Fruit fly (Drosophila melanogaster) whole organism, adult: ENCODE measurements around the gene Lip4.
A peak's percentile ranks its signal among the peaks of the same experiment; 100 is the strongest.

Experiments
- CG11617 ChIP-seq: fragments of 200-800 bp; sonication (Bioruptor generic); optimal IDR thresholded peaks from 2 replicates; lab custom pipeline; 2017; ENCODE audit warnings: mild to moderate bottlenecking, missing biosample characterization, missing genetic modification reagents, missing genetic modification characterization
- CG12768 ChIP-seq: fragments of 200-800 bp; sonication (Bioruptor generic); optimal IDR thresholded peaks from 2 replicates; lab custom pipeline; 2017; ENCODE audit warnings: missing biosample characterization, missing genetic modification characterization, mild to moderate bottlenecking, moderate library complexity, missing genetic modification reagents
- CG14711 ChIP-seq: fragments of 200-800 bp; sonication (Bioruptor generic); optimal IDR thresholded peaks from 2 replicates; lab custom pipeline; 2018; ENCODE audit warnings: missing biosample characterization, mild to moderate bottlenecking, missing genetic modification characterization, moderate library complexity
- CG1620 ChIP-seq: fragments of 200-800 bp; sonication (Bioruptor generic); optimal IDR thresholded peaks from 2 replicates; lab custom pipeline; 2016; ENCODE audit warnings: missing biosample characterization, missing genetic modification characterization
- CG33017 ChIP-seq: fragments of 200-800 bp; sonication (Bioruptor generic); optimal IDR thresholded peaks from 2 replicates; lab custom pipeline; 2018; ENCODE audit warnings: missing biosample characterization, mild to moderate bottlenecking, missing genetic modification characterization, moderate library complexity
- CG5204 ChIP-seq: fragments of 200-800 bp; sonication (Bioruptor generic); optimal IDR thresholded peaks from 2 replicates; lab custom pipeline; 2016; ENCODE audit warnings: missing biosample characterization, missing genetic modification characterization
- CG7045 ChIP-seq: fragments of 200-800 bp; sonication (Bioruptor generic); optimal IDR thresholded peaks from 2 replicates; lab custom pipeline; 2017; ENCODE audit warnings: missing biosample characterization, mild to moderate bottlenecking, missing genetic modification characterization
- CG7101 ChIP-seq: fragments of 200-800 bp; sonication (Bioruptor generic); optimal IDR thresholded peaks from 2 replicates; lab custom pipeline; 2018; ENCODE audit warnings: missing biosample characterization, mild to moderate bottlenecking, missing genetic modification characterization, moderate library complexity
- Clk ChIP-seq: fragments of 200-800 bp; sonication (Bioruptor generic); optimal IDR thresholded peaks from 2 replicates; lab custom pipeline; 2017; ENCODE audit warnings: missing biosample characterization, missing genetic modification characterization
- Crg-1 ChIP-seq: fragments of 200-800 bp; sonication (Bioruptor generic); optimal IDR thresholded peaks from 2 replicates; lab custom pipeline; 2016; ENCODE audit warnings: missing biosample characterization, missing genetic modification characterization
- Hr96 ChIP-seq: fragments of 200-800 bp; sonication (Bioruptor generic); optimal IDR thresholded peaks from 2 replicates; lab custom pipeline; 2016; ENCODE audit warnings: missing biosample characterization, missing genetic modification characterization
- Mnt ChIP-seq: fragments of 200-800 bp; sonication (Bioruptor generic); optimal IDR thresholded peaks from 2 replicates; lab custom pipeline; 2016; ENCODE audit warnings: missing biosample characterization, mild to moderate bottlenecking, missing genetic modification characterization
- bab1 ChIP-seq: fragments of 200-800 bp; sonication (Bioruptor generic); optimal IDR thresholded peaks from 3 replicates; lab custom pipeline; 2019; ENCODE audit warnings: missing biosample characterization, mild to moderate bottlenecking, missing genetic modification characterization, moderate library complexity
- cic ChIP-seq: fragments of 200-800 bp; sonication (Bioruptor generic); optimal IDR thresholded peaks from 2 replicates; lab custom pipeline; 2017; ENCODE audit warnings: missing biosample characterization, mild to moderate bottlenecking, missing genetic modification characterization, moderate library complexity
- cnc ChIP-seq, 2 experiments: fragments of >200 bp; optimal IDR thresholded peaks; 2 replicates each; lab custom pipeline; 2017
- kay ChIP-seq: fragments of 200-800 bp; sonication (Bioruptor generic); peaks from one replicate; lab custom pipeline; 2016; ENCODE audit warnings: missing biosample characterization, missing genetic modification characterization, borderline replicate concordance
- ovo ChIP-seq: fragments of 200-800 bp; sonication (Bioruptor generic); optimal IDR thresholded peaks from 2 replicates; lab custom pipeline; 2016; ENCODE audit warnings: missing biosample characterization, missing genetic modification characterization
- pad ChIP-seq: fragments of 200-800 bp; sonication (Bioruptor generic); optimal IDR thresholded peaks from 3 replicates; lab custom pipeline; 2017; ENCODE audit warnings: missing biosample characterization, missing genetic modification characterization, mild to moderate bottlenecking, moderate library complexity, missing genetic modification reagents
- tj ChIP-seq: fragments of 200-800 bp; sonication (Bioruptor generic); optimal IDR thresholded peaks from 3 replicates; lab custom pipeline; 2017; ENCODE audit warnings: missing biosample characterization, mild to moderate bottlenecking, missing genetic modification characterization, moderate library complexity
- toe ChIP-seq: fragments of 200-800 bp; sonication (Bioruptor generic); optimal IDR thresholded peaks from 2 replicates; lab custom pipeline; 2016; ENCODE audit warnings: missing biosample characterization, missing genetic modification characterization

The Lip4 gene

DNA sequence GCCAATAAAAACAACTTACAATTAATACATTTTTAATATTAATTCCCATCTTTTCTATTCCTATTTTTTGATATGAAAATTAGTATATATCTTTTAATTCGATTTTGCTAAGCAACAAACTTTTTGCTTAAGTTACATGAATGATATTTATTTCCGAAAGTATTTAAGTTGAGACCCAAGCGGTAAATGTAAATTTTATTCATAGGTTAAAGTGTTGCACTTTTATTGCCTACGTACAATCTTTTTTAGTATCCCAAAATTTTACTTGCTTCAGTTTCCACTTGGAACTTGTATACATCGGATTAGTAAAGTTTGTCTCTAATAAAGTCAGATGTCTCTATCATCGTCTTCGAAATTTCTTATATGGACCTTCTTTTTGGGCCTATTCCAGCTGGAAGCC lies 4.1 kb downstream of the Lip4 start, which contains the start of gene CG18301:
CG18301 (plus strand) TSS at position 301 of the 400 bp plus-strand sequence.
- TF ChIP-seq CG5204 (no peak), bab1 (GFP tag; lab: Kevin White, UChicago) (no peak)

dm6 chr2L:10534022-10534421 lies 6.7 kb downstream of the Lip4 start, which contains the start of gene CG18302:
CG18302 (plus strand) TSS chr2L:10534322.
- TF ChIP-seq toe (GFP tag; lab: Kevin White, UChicago) (no peak), Mnt (GFP tag; lab: Kevin White, UChicago) (no peak), tj (no peak), ovo (GFP tag; lab: Kevin White, UChicago) (no peak), kay (GFP tag; lab: Kevin White, UChicago) (no peak), CG14711 (tag; lab: Kevin White, UChicago) (no peak)

dm6 chr2L:10539360-10539759 lies 12.0 kb downstream of the Lip4 start:
- TF ChIP-seq CG7101 (tag; lab: Kevin White, UChicago), result no peak
- TF ChIP-seq ovo (GFP tag; lab: Kevin White, UChicago), result no peak
- no peak for TF ChIP-seq tj
- no peak for TF ChIP-seq CG7045 (GFP tag; lab: Kevin White, UChicago)
- no peak for TF ChIP-seq CG33017 (tag; lab: Kevin White, UChicago)
- TF ChIP-seq Crg-1, result no peak
- no peak for TF ChIP-seq pad (GFP tag; lab: Kevin White, UChicago)
- TF ChIP-seq Clk, result no peak
- no peak for TF ChIP-seq CG5204
- TF ChIP-seq CG14711 (tag; lab: Kevin White, UChicago), result no peak
- TF ChIP-seq bab1 (GFP tag; lab: Kevin White, UChicago), result no peak
- no peak for TF ChIP-seq cnc (optimal IDR thresholded peaks at IDR 0.05; lab: Kevin White, UChicago)

DNA sequence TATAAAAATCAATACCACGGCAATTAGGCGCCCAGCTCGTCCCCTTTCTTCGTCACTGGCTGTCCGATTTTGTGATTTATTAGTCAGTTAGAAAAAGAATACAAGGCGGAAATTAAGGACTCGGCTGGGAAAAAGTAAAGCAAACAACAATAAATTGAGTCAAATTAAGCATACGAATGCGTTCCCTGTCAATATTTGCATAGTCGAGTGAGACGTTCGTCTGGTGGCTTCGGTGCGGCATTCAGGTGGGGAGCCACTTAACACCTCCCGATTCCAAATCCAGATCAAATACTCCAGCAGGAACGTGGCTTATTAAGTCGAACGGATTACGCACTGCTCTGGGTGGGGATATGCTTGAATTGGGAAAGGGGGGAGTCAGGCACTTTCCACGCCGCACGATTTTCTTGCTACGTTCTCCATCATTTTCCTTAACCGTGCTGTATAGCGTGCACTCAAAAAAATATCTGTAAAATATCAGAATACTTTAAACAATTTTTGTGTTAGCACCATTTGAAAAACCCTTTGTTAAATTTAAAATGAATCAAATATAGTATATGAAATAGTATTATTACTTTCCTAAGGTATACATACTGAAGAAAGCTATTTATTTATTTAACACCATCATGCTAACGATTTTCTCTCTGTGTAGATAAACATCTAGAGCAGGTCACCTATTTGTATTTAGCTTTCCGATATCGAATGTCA lies 15.8 kb downstream of the Lip4 start:
- TF ChIP-seq CG5204 (no peak), Clk (no peak), cic (GFP tag; lab: Kevin White, UChicago) (no peak), CG7101 (tag; lab: Kevin White, UChicago) (no peak), cnc (optimal IDR thresholded peaks at IDR 0.05; lab: Kevin White, UChicago) (no peak), CG1620 (GFP tag; lab: Kevin White, UChicago) (no peak), Crg-1 (no peak), CG14711 (tag; lab: Kevin White, UChicago) (no peak), CG11617 (GFP tag; lab: Kevin White, UChicago) (no peak), bab1 (GFP tag; lab: Kevin White, UChicago) (no peak), toe (GFP tag; lab: Kevin White, UChicago) (no peak), Mnt (GFP tag; lab: Kevin White, UChicago) (no peak)

DNA sequence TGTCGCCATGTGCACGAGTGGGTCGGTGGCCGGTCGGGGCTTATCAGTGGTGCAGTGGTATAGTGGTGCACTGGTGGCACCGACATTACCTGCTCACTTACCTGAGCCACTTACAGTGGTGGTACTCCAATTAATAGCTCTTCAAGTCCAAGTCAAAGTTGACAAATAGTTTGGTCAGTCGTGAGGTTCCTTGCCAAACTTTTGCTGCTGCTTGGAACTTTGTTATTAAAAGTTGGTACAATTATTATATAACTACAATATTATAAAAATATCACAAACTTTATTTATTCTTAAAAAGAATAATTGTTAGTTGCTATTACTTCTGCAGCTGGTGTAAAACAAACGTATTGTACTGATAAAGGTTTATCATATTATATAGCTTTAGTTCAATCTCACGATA lies 16.6 kb downstream of the Lip4 start:
- TF ChIP-seq CG12768 (GFP tag; lab: Kevin White, UChicago) (no peak), CG11617 (GFP tag; lab: Kevin White, UChicago) (peak; percentile 28), tj (no peak), CG14711 (tag; lab: Kevin White, UChicago) (no peak), kay (GFP tag; lab: Kevin White, UChicago) (no peak), Mnt (GFP tag; lab: Kevin White, UChicago) (peak; percentile 39), cnc (optimal IDR thresholded peaks at IDR 0.05; lab: Kevin White, UChicago) (no peak), Crg-1 (no peak), Hr96 (no peak), CG1620 (GFP tag; lab: Kevin White, UChicago) (no peak), ovo (GFP tag; lab: Kevin White, UChicago) (no peak), bab1 (GFP tag; lab: Kevin White, UChicago) (no peak), CG5204 (no peak), CG7101 (tag; lab: Kevin White, UChicago) (peak; percentile 65), pad (GFP tag; lab: Kevin White, UChicago) (no peak), toe (GFP tag; lab: Kevin White, UChicago) (no peak), CG7045 (GFP tag; lab: Kevin White, UChicago) (no peak), CG33017 (tag; lab: Kevin White, UChicago) (no peak), cic (GFP tag; lab: Kevin White, UChicago) (no peak), Clk (no peak)

- TF ChIP-seq tj, result no peak
- peak; percentile 51 for TF ChIP-seq kay (GFP tag; lab: Kevin White, UChicago)
- TF ChIP-seq Crg-1, result no peak
- TF ChIP-seq CG33017 (tag; lab: Kevin White, UChicago), result no peak
These were observed 17.2 kb downstream of the Lip4 start, which contains the start of gene Trim9 for dm6 chr2L:10544421-10545120. Trim9 (plus strand) TSS chr2L:10544883.
